3 worm cellular contexts compared by ENCODE assay signal in the genomic region with DNA sequence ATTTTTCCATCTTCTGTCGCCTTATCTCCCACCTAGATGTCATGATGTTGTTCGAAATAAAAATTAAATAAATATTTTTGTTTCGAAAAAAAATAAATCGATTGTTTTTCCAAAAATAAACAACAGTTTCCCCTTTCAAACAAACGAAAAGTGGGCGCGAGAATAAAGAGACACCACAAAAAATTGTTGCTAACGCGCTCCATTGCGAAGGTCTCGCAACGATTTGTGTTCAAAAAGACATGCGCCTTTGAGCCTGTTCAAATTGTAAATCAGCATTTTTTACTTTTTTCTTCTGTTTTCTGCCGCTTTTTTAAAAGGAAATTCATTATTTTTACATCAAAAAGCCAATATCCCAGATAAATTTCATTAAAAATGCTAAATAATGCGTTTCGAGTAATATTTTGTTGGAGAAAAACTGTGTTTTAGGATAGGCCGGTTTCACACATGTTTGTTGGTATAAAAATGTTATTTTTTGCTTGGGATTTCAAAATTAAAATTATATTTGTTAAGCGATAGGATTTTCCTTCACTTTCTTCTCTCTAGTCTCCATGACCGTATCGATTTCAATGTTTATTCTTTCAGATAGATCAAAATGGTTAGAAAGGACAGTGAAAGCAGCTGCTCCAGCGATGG.
TF ChIP-seq lines count a peak whose summit lies in the region.

A gene (plus strand): TSS at position 583 of the 633 bp plus-strand sequence.

TF ChIP-seq in whole organism, L1 larva, 84 proteins besides CTCF, POLR2A, EP300 and RAD21 (continued from another document and continues in another):
- TF ChIP-seq efl-1 (optimal IDR thresholded peaks at IDR 0.05; lab: Kevin White, UChicago) (peak; percentile 94 to 96), efl-1 (GFP tag; optimal IDR thresholded peaks at IDR 0.05 in 1 of 2; lab: Kevin White, UChicago) (peak; percentile 88 to 99), fkh-8 (tag; optimal IDR thresholded peaks at IDR 0.05; lab: Kevin White, UChicago) (peak; percentile 97), ceh-88 (GFP tag; IDR thresholded peaks at IDR 0.05; lab: Robert Waterston, UW) (peak; percentile 85), nhr-11 (tag; optimal IDR thresholded peaks at IDR 0.05; lab: Kevin White, UChicago) (peak; percentile 68), dsc-1 (tag; optimal IDR thresholded peaks at IDR 0.05; lab: Kevin White, UChicago) (peak; percentile 84), skn-1 (tag; optimal IDR thresholded peaks at IDR 0.05; lab: Kevin White, UChicago) (peak; percentile 96), pqm-1 (tag; optimal IDR thresholded peaks at IDR 0.05; lab: Kevin White, UChicago) (no peak), pax-3 (tag; optimal IDR thresholded peaks at IDR 0.05; lab: Kevin White, UChicago) (peak; percentile 88), sox-4 (tag; optimal IDR thresholded peaks at IDR 0.05; lab: Kevin White, UChicago) (peak; percentile 64), mdl-1 (tag; optimal IDR thresholded peaks at IDR 0.05; lab: Kevin White, UChicago) (peak in 1 of 2 experiments; percentile 96), tbx-2 (tag; optimal IDR thresholded peaks at IDR 0.05; lab: Kevin White, UChicago) (peak; percentile 90), rnt-1 (tag; optimal IDR thresholded peaks at IDR 0.05; lab: Kevin White, UChicago) (peak; percentile 95), unc-30 (tag; optimal IDR thresholded peaks at IDR 0.05; lab: Kevin White, UChicago) (no peak), C04F5.9 (tag; optimal IDR thresholded peaks at IDR 0.05; lab: Kevin White, UChicago) (peak; percentile 80), lin-35 (GFP tag; optimal IDR thresholded peaks at IDR 0.05; lab: Kevin White, UChicago) (peak; percentile 94 to 96), F16B12.6 (tag; optimal IDR thresholded peaks at IDR 0.05; lab: Kevin White, UChicago) (peak; percentile 75), nhr-85 (tag; lab: Kevin White, UChicago) (peak; percentile 94), unc-62 (GFP tag; optimal IDR thresholded peaks at IDR 0.05; lab: Kevin White, UChicago) (no peak), zip-4 (GFP tag; optimal IDR thresholded peaks at IDR 0.05; lab: Kevin White, UChicago) (peak; percentile 67), zag-1 (tag; optimal IDR thresholded peaks at IDR 0.05; lab: Kevin White, UChicago) (peak; percentile 50), grh-1 (GFP tag; IDR thresholded peaks at IDR 0.05; lab: Robert Waterston, UW) (peak; percentile 75), nhr-237 (tag; optimal IDR thresholded peaks at IDR 0.05; lab: Kevin White, UChicago) (peak; percentile 94), lin-39 (tag; optimal IDR thresholded peaks at IDR 0.05; lab: Kevin White, UChicago) (peak; percentile 70), nhr-47 (tag; optimal IDR thresholded peaks at IDR 0.05; lab: Kevin White, UChicago) (peak; percentile 94), unc-86 (tag; optimal IDR thresholded peaks at IDR 0.05; lab: Kevin White, UChicago) (peak; percentile 89), dpl-1 (GFP tag; optimal IDR thresholded peaks at IDR 0.05; lab: Kevin White, UChicago) (peak; percentile 93 to 94 (median 93)), pag-3 (tag; optimal IDR thresholded peaks at IDR 0.05; lab: Kevin White, UChicago; ENCODE audit: borderline replicate concordance, insufficient read depth) (peak; percentile 55), nhr-71 (tag; optimal IDR thresholded peaks at IDR 0.05; lab: Kevin White, UChicago) (peak; percentile 97), hlh-4 (tag; optimal IDR thresholded peaks at IDR 0.05; lab: Kevin White, UChicago) (no peak), blmp-1 (tag; optimal IDR thresholded peaks at IDR 0.05; lab: Kevin White, UChicago) (peak; percentile 91), egl-13 (tag; optimal IDR thresholded peaks at IDR 0.05; lab: Kevin White, UChicago) (peak; percentile 70), irx-1 (tag; optimal IDR thresholded peaks at IDR 0.05; lab: Kevin White, UChicago) (peak; percentile 86), nhr-12 (tag; optimal IDR thresholded peaks at IDR 0.05; lab: Kevin White, UChicago) (no peak), mep-1 (tag; optimal IDR thresholded peaks at IDR 0.05; lab: Kevin White, UChicago) (peak; percentile 99), Y116A8C.19 (tag; optimal IDR thresholded peaks at IDR 0.05; lab: Kevin White, UChicago; ENCODE audit: borderline replicate concordance) (no peak), tlp-1 (tag; optimal IDR thresholded peaks at IDR 0.05; lab: Kevin White, UChicago) (no peak), ceh-8 (GFP tag; optimal IDR thresholded peaks at IDR 0.05; lab: Kevin White, UChicago) (peak; percentile 54), lin-13 (GFP tag; optimal IDR thresholded peaks at IDR 0.05; lab: Kevin White, UChicago) (peak; percentile 95), hpl-2 (GFP tag; optimal IDR thresholded peaks at IDR 0.05; lab: Kevin White, UChicago) (peak; percentile 89), ceh-63 (GFP tag; optimal IDR thresholded peaks at IDR 0.05; lab: Kevin White, UChicago) (no peak)

TF ChIP-seq in whole organism, L3 larva, 47 proteins besides CTCF, POLR2A, EP300 and RAD21 (continued from another document):
- TF ChIP-seq hmg-11 (tag; optimal IDR thresholded peaks at IDR 0.05; lab: Kevin White, UChicago) = peak; percentile 50
- no peak for TF ChIP-seq ceh-16 (tag; optimal IDR thresholded peaks at IDR 0.05; lab: Kevin White, UChicago)
- peak; percentile 81 for TF ChIP-seq skn-1 (tag; optimal IDR thresholded peaks at IDR 0.05; lab: Kevin White, UChicago)
- no peak for TF ChIP-seq aly-2 (tag; optimal IDR thresholded peaks at IDR 0.05; lab: Kevin White, UChicago)
- no peak for TF ChIP-seq ceh-9 (tag; optimal IDR thresholded peaks at IDR 0.05; lab: Kevin White, UChicago)
- TF ChIP-seq tbx-2 (tag; optimal IDR thresholded peaks at IDR 0.05; lab: Kevin White, UChicago) = peak; percentile 38
- TF ChIP-seq fos-1 (tag; optimal IDR thresholded peaks at IDR 0.05; lab: Kevin White, UChicago) = peak; percentile 32
- TF ChIP-seq fkh-2 (tag; optimal IDR thresholded peaks at IDR 0.05; lab: Kevin White, UChicago) = no peak
- TF ChIP-seq elt-2 (tag; optimal IDR thresholded peaks at IDR 0.05; lab: Kevin White, UChicago) = peak; percentile 71
- peak; percentile 51 for TF ChIP-seq ztf-4 (tag; optimal IDR thresholded peaks at IDR 0.05; lab: Kevin White, UChicago)
- TF ChIP-seq R02D3.7 (tag; optimal IDR thresholded peaks at IDR 0.05; lab: Kevin White, UChicago) = peak; percentile 81
- peak; percentile 51 for TF ChIP-seq nhr-76 (tag; optimal IDR thresholded peaks at IDR 0.05; lab: Kevin White, UChicago)
- TF ChIP-seq unc-39 (tag; optimal IDR thresholded peaks at IDR 0.05; lab: Kevin White, UChicago) = no peak
- TF ChIP-seq ztf-11 (tag; optimal IDR thresholded peaks at IDR 0.05; lab: Kevin White, UChicago) = no peak
- no peak for TF ChIP-seq zag-1 (tag; optimal IDR thresholded peaks at IDR 0.05; lab: Kevin White, UChicago)
- TF ChIP-seq lin-15B (tag; optimal IDR thresholded peaks at IDR 0.05; lab: Kevin White, UChicago) = peak; percentile 99
- peak; percentile 63 for TF ChIP-seq nhr-77 (tag; optimal IDR thresholded peaks at IDR 0.05; lab: Kevin White, UChicago)
- no peak for TF ChIP-seq mml-1 (tag; optimal IDR thresholded peaks at IDR 0.05; lab: Kevin White, UChicago)
- peak; percentile 27 for TF ChIP-seq nhr-28 (tag; optimal IDR thresholded peaks at IDR 0.05; lab: Kevin White, UChicago)
- peak; percentile 93 for TF ChIP-seq snpc-4 (tag; optimal IDR thresholded peaks at IDR 0.05; lab: Kevin White, UChicago)
- no peak for TF ChIP-seq elt-1 (tag; optimal IDR thresholded peaks at IDR 0.05; lab: Kevin White, UChicago)
- peak; percentile 83 for TF ChIP-seq ceh-28 (tag; optimal IDR thresholded peaks at IDR 0.05; lab: Kevin White, UChicago)
- TF ChIP-seq jun-1 (tag; optimal IDR thresholded peaks at IDR 0.05; lab: Kevin White, UChicago) = peak; percentile 89
- peak; percentile 5 for TF ChIP-seq egl-27 (tag; optimal IDR thresholded peaks at IDR 0.05; lab: Kevin White, UChicago)
- peak; percentile 100 for TF ChIP-seq pha-4 (tag; optimal IDR thresholded peaks at IDR 0.05; lab: Kevin White, UChicago)
- TF ChIP-seq eor-1 (tag; optimal IDR thresholded peaks at IDR 0.05; lab: Kevin White, UChicago) = no peak
- peak; percentile 31 for TF ChIP-seq nhr-67 (tag; optimal IDR thresholded peaks at IDR 0.05; lab: Kevin White, UChicago)
- peak; percentile 97 for TF ChIP-seq nhr-23 (tag; optimal IDR thresholded peaks at IDR 0.05; lab: Kevin White, UChicago)
- TF ChIP-seq pqm-1 (tag; optimal IDR thresholded peaks at IDR 0.05; lab: Kevin White, UChicago) = peak; percentile 80
- TF ChIP-seq nfya-1 (tag; optimal IDR thresholded peaks at IDR 0.05; lab: Kevin White, UChicago; ENCODE audit: insufficient read depth) = peak; percentile 93

TF ChIP-seq in whole organism, young adult, 124 proteins besides CTCF, POLR2A, EP300 and RAD21 (continued from another document and continues in another):
- TF ChIP-seq ama-1 (optimal IDR thresholded peaks at IDR 0.05; lab: Kevin White, UChicago) (no peak), ama-1 (GFP tag; optimal IDR thresholded peaks at IDR 0.05; lab: Kevin White, UChicago) (peak in 1 of 2 experiments; percentile 43), akir-1 (GFP tag; optimal IDR thresholded peaks at IDR 0.05; lab: Kevin White, UChicago) (no peak), bed-2 (GFP tag; IDR thresholded peaks at IDR 0.05; lab: Robert Waterston, UW) (0 out of 2 replicates have a peak, but pooled peaks have one; percentile 38), mel-28 (tag; optimal IDR thresholded peaks at IDR 0.05; lab: Kevin White, UChicago; ENCODE audit: borderline replicate concordance) (no peak), bed-1 (GFP tag; IDR thresholded peaks at IDR 0.05; lab: Robert Waterston, UW) (no peak), rec-8 (tag; optimal IDR thresholded peaks at IDR 0.05; lab: Kevin White, UChicago) (peak; percentile 32 to 36), sdz-38 (tag; optimal IDR thresholded peaks at IDR 0.05; lab: Kevin White, UChicago) (no peak), mxl-1 (tag; optimal IDR thresholded peaks at IDR 0.05; lab: Kevin White, UChicago) (no peak), pha-4 (tag; optimal IDR thresholded peaks at IDR 0.05; lab: Kevin White, UChicago) (peak; percentile 95), hrde-1 (tag; optimal IDR thresholded peaks at IDR 0.05; lab: Kevin White, UChicago; ENCODE audit: borderline replicate concordance) (peak; percentile 32), unc-130 (GFP tag; optimal IDR thresholded peaks at IDR 0.05; lab: Kevin White, UChicago) (peak; percentile 91), him-1 (tag; optimal IDR thresholded peaks at IDR 0.05; lab: Kevin White, UChicago) (peak; percentile 30), zfh-2 (GFP tag; conservative IDR thresholded peaks at IDR 0.05; lab: Robert Waterston, UW) (no peak), snpc-1.1 (tag; optimal IDR thresholded peaks at IDR 0.05; lab: Kevin White, UChicago; ENCODE audit: insufficient read depth) (peak; percentile 72), ceh-27 (GFP tag; optimal IDR thresholded peaks at IDR 0.05; lab: Kevin White, UChicago) (peak; percentile 89), ceh-40 (GFP tag; IDR thresholded peaks at IDR 0.05; lab: Robert Waterston, UW) (no peak), ztf-28 (GFP tag; IDR thresholded peaks at IDR 0.05; lab: Robert Waterston, UW) (peak; percentile 85), lin-35 (GFP tag; optimal IDR thresholded peaks at IDR 0.05; lab: Kevin White, UChicago) (peak; percentile 36 to 93 (median 36)), F10E7.11 (tag; optimal IDR thresholded peaks at IDR 0.05; lab: Kevin White, UChicago) (no peak), nfya-1 (tag; optimal IDR thresholded peaks at IDR 0.05; lab: Kevin White, UChicago; ENCODE audit: borderline replicate concordance, insufficient read depth) (no peak), F52B5.7 (tag; optimal IDR thresholded peaks at IDR 0.05; lab: Kevin White, UChicago) (no peak), aptf-3 (GFP tag; IDR thresholded peaks at IDR 0.05; lab: Robert Waterston, UW) (no peak), tlf-1 (GFP tag; optimal IDR thresholded peaks at IDR 0.05; lab: Kevin White, UChicago) (peak; percentile 92), lsl-1 (GFP tag; optimal IDR thresholded peaks at IDR 0.05; lab: Kevin White, UChicago) (peak; percentile 92), hmg-1.2 (GFP tag; IDR thresholded peaks at IDR 0.05; lab: Robert Waterston, UW) (peak; percentile 86), madf-10 (tag; optimal IDR thresholded peaks at IDR 0.05; lab: Kevin White, UChicago) (peak; percentile 76), B0019.2 (GFP tag; conservative IDR thresholded peaks at IDR 0.05; lab: Robert Waterston, UW) (peak; percentile 93), Y79H2A.3 (GFP tag; conservative IDR thresholded peaks at IDR 0.05; lab: Robert Waterston, UW) (peak; percentile 57; the same call in 1 of the 2 replicates), F55B11.4 (tag; optimal IDR thresholded peaks at IDR 0.05; lab: Kevin White, UChicago; ENCODE audit: borderline replicate concordance, insufficient read depth) (no peak), F33H1.4 (GFP tag; IDR thresholded peaks at IDR 0.05; lab: Robert Waterston, UW) (peak; percentile 99), zim-3 (tag; optimal IDR thresholded peaks at IDR 0.05; lab: Kevin White, UChicago) (no peak), B0035.1 (tag; optimal IDR thresholded peaks at IDR 0.05; lab: Kevin White, UChicago) (no peak), mes-4 (tag; optimal IDR thresholded peaks at IDR 0.05; lab: Kevin White, UChicago) (no peak), F22D6.2 (tag; optimal IDR thresholded peaks at IDR 0.05; lab: Kevin White, UChicago) (peak; percentile 55), ceh-100 (GFP tag; IDR thresholded peaks at IDR 0.05; lab: Robert Waterston, UW) (peak; percentile 95), nhr-90 (tag; optimal IDR thresholded peaks at IDR 0.05; lab: Kevin White, UChicago) (peak; percentile 52), dox-1 (GFP tag; IDR thresholded peaks at IDR 0.05; lab: Robert Waterston, UW) (peak; percentile 96), lin-40 (tag; optimal IDR thresholded peaks at IDR 0.05; lab: Kevin White, UChicago) (peak; percentile 87), madf-3 (GFP tag; IDR thresholded peaks at IDR 0.05; lab: Robert Waterston, UW) (peak; percentile 90), fkh-3 (tag; optimal IDR thresholded peaks at IDR 0.05; lab: Kevin White, UChicago) (no peak), ccch-3 (GFP tag; optimal IDR thresholded peaks at IDR 0.05; lab: Kevin White, UChicago) (no peak), D2030.7 (GFP tag; IDR thresholded peaks at IDR 0.05; lab: Robert Waterston, UW) (peak; percentile 94), gei-17 (GFP tag; optimal IDR thresholded peaks at IDR 0.05; lab: Kevin White, UChicago) (no peak), tbx-9 (tag; optimal IDR thresholded peaks at IDR 0.05; lab: Kevin White, UChicago; ENCODE audit: borderline replicate concordance) (no peak), B0261.1 (tag; optimal IDR thresholded peaks at IDR 0.05; lab: Kevin White, UChicago) (peak; percentile 18), attf-6 (GFP tag; IDR thresholded peaks at IDR 0.05; lab: Robert Waterston, UW) (0 out of 2 replicates have a peak, but pooled peaks have one; percentile 38), hmg-20 (GFP tag; IDR thresholded peaks at IDR 0.05; lab: Robert Waterston, UW) (0 out of 2 replicates have a peak, but pooled peaks have one; percentile 10), hlh-12 (tag; optimal IDR thresholded peaks at IDR 0.05; lab: Kevin White, UChicago) (no peak), ceh-91 (GFP tag; IDR thresholded peaks at IDR 0.05; lab: Robert Waterston, UW) (peak; percentile 95), ztf-6 (GFP tag; IDR thresholded peaks at IDR 0.05; lab: Robert Waterston, UW) (peak; percentile 67; the same call in 1 of the 2 replicates), sea-2 (GFP tag; IDR thresholded peaks at IDR 0.05; lab: Robert Waterston, UW) (no peak), C06A6.2 (GFP tag; conservative IDR thresholded peaks at IDR 0.05; lab: Robert Waterston, UW) (no peak), sptf-2 (GFP tag; optimal IDR thresholded peaks at IDR 0.05; lab: Kevin White, UChicago) (peak; percentile 61), nfya-2 (GFP tag; IDR thresholded peaks at IDR 0.05; lab: Robert Waterston, UW) (no peak), F23B12.7 (tag; optimal IDR thresholded peaks at IDR 0.05; lab: Kevin White, UChicago; ENCODE audit: insufficient read depth) (peak; percentile 95), lag-1 (GFP tag; IDR thresholded peaks at IDR 0.05; lab: Robert Waterston, UW) (no peak), F39B2.1 (GFP tag; IDR thresholded peaks at IDR 0.05; lab: Robert Waterston, UW) (no peak), C17E4.6 (GFP tag; IDR thresholded peaks at IDR 0.05; lab: Robert Waterston, UW) (0 out of 2 replicates have a peak, but pooled peaks have one; percentile 22), ztf-18 (tag; optimal IDR thresholded peaks at IDR 0.05; lab: Kevin White, UChicago) (peak; percentile 82), dpff-1 (tag; optimal IDR thresholded peaks at IDR 0.05; lab: Kevin White, UChicago) (no peak)
